Worm (Caenorhabditis elegans): ENCODE results near the gene tig-2.
"Not testable (repeated sequence)": the region's sequence is repeated elsewhere in the genome, so short reads cannot be mapped to it uniquely, and the experiment has no call there.

Gene tig-2

DNA sequence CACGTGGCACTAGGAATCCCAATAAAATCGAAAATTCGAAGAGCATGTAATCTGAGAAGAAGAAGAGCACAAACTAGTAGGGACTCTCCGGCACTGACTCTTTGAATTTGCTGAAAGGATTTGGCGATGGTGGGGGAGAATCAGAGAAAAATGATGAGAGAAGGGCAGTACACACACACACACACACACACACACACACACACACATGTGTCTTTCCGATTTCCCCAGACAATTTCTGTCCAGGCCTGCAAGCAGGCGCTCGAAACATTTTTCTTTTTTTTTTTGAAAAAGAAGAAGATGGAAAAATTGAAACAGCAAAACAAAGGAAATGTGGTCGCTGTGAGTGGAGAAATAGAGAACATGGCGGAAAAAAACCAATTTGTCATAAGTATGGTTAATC is at the start of gene tig-2:
Gene tig-2, minus strand, starts transcription at position 87 of the 400 bp plus-strand sequence.
- no peak for TF ChIP-seq T22C8.4 (GFP tag; IDR thresholded peaks at IDR 0.05)
- no peak for TF ChIP-seq flt-1 (GFP tag; IDR thresholded peaks at IDR 0.05)
- TF ChIP-seq ztf-29 (GFP tag; IDR thresholded peaks at IDR 0.05): no peak
- no peak for TF ChIP-seq tab-1 (GFP tag; IDR thresholded peaks at IDR 0.05)
- no peak for TF ChIP-seq med-1 (GFP tag; optimal IDR thresholded peaks at IDR 0.05; ENCODE audit: insufficient read depth)
- no peak for TF ChIP-seq ztf-23 (GFP tag; IDR thresholded peaks at IDR 0.05)
- TF ChIP-seq ref-1 (GFP tag; conservative IDR thresholded peaks at IDR 0.05): no peak
- TF ChIP-seq klf-2 (GFP tag; conservative IDR thresholded peaks at IDR 0.05): no peak
- TF ChIP-seq cog-1 (tag; optimal IDR thresholded peaks at IDR 0.05): no peak

DNA sequence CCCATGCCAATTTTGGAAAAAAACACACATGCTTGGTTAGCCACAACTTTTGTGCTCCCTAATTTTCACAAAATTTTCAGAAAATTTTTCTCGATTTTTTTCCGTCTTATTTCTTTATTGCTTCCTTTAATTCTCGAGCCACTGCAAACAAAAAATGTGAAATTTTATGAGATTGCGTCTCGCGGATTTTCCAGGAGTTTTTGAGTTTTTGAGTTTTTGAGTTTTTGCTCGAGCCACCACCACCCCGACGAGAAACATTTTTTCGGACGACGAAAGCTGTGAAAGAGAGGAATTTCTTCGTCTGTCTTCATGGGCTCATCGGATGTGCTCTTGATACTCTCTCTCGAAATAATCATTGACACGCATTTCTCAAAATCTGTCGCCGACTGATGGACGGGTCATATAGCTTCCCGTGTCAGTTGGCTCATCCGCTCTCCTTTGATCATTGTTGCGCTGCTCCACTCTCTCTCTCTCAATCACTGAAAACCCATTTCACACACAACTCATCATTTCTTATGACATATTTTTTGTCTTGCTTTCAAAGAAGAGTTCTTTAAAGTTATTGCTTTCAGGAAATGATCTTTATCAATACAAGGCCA is 47.5 kb upstream of the tig-2 start, which contains the start of gene C18G1.1:
Gene C18G1.1, plus strand, starts transcription at position 573 of the 599 bp plus-strand sequence.
- TF ChIP-seq klf-2 (GFP tag; conservative IDR thresholded peaks at IDR 0.05) (no peak), T22C8.4 (GFP tag; IDR thresholded peaks at IDR 0.05) (no peak), tab-1 (GFP tag; IDR thresholded peaks at IDR 0.05) (no peak), ztf-23 (GFP tag; IDR thresholded peaks at IDR 0.05) (no peak), med-1 (GFP tag; optimal IDR thresholded peaks at IDR 0.05; ENCODE audit: insufficient read depth) (no peak), cog-1 (tag; optimal IDR thresholded peaks at IDR 0.05) (no peak), ref-1 (GFP tag; conservative IDR thresholded peaks at IDR 0.05) (no peak), flt-1 (GFP tag; IDR thresholded peaks at IDR 0.05) (no peak)

DNA sequence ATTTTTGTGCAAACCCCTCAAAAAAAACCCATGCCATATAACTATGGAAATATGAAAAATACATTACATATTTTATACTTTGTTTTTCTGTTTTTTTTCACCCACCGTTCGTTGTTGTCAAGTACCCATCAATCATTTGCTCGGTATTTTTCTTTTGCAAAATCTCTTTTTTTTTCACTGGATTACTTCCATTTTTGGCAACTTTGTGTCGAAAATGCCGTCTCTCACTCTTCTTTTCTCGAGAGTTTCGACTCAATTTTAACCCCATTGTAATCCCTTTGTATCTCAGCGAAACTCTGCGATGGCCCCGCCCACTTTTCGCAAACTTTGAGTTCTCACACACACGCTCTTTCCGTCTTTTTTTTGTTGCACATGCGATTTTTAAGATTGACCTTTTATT is 45.2 kb upstream of the tig-2 start:
- no peak for TF ChIP-seq tab-1 (GFP tag; IDR thresholded peaks at IDR 0.05)
- no peak for TF ChIP-seq ztf-23 (GFP tag; IDR thresholded peaks at IDR 0.05)
- no peak for TF ChIP-seq cog-1 (tag; optimal IDR thresholded peaks at IDR 0.05)
- TF ChIP-seq ref-1 (GFP tag; conservative IDR thresholded peaks at IDR 0.05): no peak
- no peak for TF ChIP-seq med-1 (GFP tag; optimal IDR thresholded peaks at IDR 0.05; ENCODE audit: insufficient read depth)
- TF ChIP-seq ztf-29 (GFP tag; IDR thresholded peaks at IDR 0.05): no peak
- no peak for TF ChIP-seq T22C8.4 (GFP tag; IDR thresholded peaks at IDR 0.05)
- TF ChIP-seq klf-2 (GFP tag; conservative IDR thresholded peaks at IDR 0.05): no peak
- TF ChIP-seq flt-1 (GFP tag; IDR thresholded peaks at IDR 0.05): no peak

DNA sequence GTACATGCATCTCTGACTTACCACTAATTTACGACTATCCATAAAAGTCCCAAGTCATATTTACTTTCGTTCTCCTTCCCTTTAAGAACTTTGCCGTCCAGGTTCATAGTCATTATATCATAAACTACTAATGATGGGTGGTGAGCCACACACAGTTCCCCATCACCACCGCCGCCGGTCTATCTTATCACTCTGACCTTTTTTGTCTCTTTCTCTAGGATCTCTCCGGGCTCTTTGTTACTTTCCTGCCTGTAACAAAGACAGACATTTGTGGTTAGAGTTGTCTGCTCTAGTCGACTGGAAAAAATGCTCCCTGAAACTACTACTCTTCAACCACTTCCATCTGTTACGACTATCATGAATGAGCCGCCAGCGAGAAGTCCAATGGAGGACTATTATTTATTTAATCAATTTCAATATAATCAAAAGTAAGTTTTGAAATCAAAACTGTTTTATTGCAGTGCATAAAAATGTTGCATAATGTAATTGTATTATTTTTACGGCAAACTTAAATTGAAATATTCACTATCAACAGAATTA is 40.5 kb upstream of the tig-2 start, which contains the start of gene elt-7:
Gene elt-7, plus strand, starts transcription at position 263 of the 540 bp plus-strand sequence.
- TF ChIP-seq ref-1 (GFP tag; conservative IDR thresholded peaks at IDR 0.05) (no peak), T22C8.4 (GFP tag; IDR thresholded peaks at IDR 0.05) (no peak), klf-2 (GFP tag; conservative IDR thresholded peaks at IDR 0.05) (no peak), flt-1 (GFP tag; IDR thresholded peaks at IDR 0.05) (no peak), ztf-29 (GFP tag; IDR thresholded peaks at IDR 0.05) (no peak), ztf-23 (GFP tag; IDR thresholded peaks at IDR 0.05) (no peak), cog-1 (tag; optimal IDR thresholded peaks at IDR 0.05) (no peak), med-1 (GFP tag; optimal IDR thresholded peaks at IDR 0.05; ENCODE audit: insufficient read depth) (no peak)

DNA sequence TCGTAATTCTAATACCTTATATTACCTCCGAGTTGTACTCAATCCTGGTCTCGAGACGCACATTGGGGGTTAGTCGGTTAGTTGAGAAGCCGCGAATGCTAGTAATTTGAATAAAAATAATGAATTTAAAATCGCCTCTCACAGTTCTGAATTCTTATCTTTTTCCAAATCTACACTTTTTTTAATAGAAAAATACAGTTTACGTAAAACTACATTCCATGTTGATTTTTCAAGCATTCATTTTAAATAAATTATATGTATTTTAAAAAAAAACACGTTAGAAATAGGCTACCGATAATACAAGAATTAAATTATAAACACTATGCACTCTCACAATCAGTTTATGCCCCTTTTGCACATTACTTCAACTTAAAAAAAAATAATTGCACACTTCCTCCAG is 39.7 kb upstream of the tig-2 start, which contains the start of gene C18G1.9:
Gene C18G1.9, minus strand, starts transcription at position 101 of the 400 bp plus-strand sequence.
- TF ChIP-seq klf-2 (GFP tag; conservative IDR thresholded peaks at IDR 0.05): no peak
- TF ChIP-seq ztf-29 (GFP tag; IDR thresholded peaks at IDR 0.05): no peak
- TF ChIP-seq tab-1 (GFP tag; IDR thresholded peaks at IDR 0.05): no peak
- TF ChIP-seq T22C8.4 (GFP tag; IDR thresholded peaks at IDR 0.05): no peak
- no peak for TF ChIP-seq med-1 (GFP tag; optimal IDR thresholded peaks at IDR 0.05; ENCODE audit: insufficient read depth)
- TF ChIP-seq flt-1 (GFP tag; IDR thresholded peaks at IDR 0.05): no peak
- TF ChIP-seq cog-1 (tag; optimal IDR thresholded peaks at IDR 0.05): no peak
- TF ChIP-seq ztf-23 (GFP tag; IDR thresholded peaks at IDR 0.05): no peak
- no peak for TF ChIP-seq ref-1 (GFP tag; conservative IDR thresholded peaks at IDR 0.05)

DNA sequence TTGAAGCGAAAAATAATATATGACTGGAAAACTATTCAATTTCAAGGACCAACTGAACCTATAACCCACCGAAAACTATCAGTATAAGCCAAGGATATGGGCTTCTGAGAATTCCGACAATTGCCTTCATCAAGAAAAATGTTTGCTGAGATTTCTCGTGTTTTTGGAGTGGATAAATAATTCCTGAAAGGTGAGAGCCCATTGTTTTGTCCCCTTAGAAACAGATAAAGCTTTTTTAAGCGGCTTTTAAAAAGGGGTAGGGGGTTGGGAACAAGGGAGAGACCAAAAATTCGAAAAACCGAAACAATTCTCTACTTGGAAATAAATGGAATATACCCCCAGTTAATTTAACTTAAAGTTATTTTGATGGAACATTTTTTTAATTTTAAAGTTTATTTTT is 36.5 kb upstream of the tig-2 start, which contains the start of gene C18G1.8:
Gene C18G1.8, minus strand, starts transcription at position 101 of the 400 bp plus-strand sequence.
- TF ChIP-seq ztf-23 (GFP tag; IDR thresholded peaks at IDR 0.05) (no peak), tab-1 (GFP tag; IDR thresholded peaks at IDR 0.05) (no peak), flt-1 (GFP tag; IDR thresholded peaks at IDR 0.05) (no peak), cog-1 (tag; optimal IDR thresholded peaks at IDR 0.05) (no peak), klf-2 (GFP tag; conservative IDR thresholded peaks at IDR 0.05) (no peak), T22C8.4 (GFP tag; IDR thresholded peaks at IDR 0.05) (no peak), ref-1 (GFP tag; conservative IDR thresholded peaks at IDR 0.05) (no peak), med-1 (GFP tag; optimal IDR thresholded peaks at IDR 0.05; ENCODE audit: insufficient read depth) (no peak), ztf-29 (GFP tag; IDR thresholded peaks at IDR 0.05) (no peak)

DNA sequence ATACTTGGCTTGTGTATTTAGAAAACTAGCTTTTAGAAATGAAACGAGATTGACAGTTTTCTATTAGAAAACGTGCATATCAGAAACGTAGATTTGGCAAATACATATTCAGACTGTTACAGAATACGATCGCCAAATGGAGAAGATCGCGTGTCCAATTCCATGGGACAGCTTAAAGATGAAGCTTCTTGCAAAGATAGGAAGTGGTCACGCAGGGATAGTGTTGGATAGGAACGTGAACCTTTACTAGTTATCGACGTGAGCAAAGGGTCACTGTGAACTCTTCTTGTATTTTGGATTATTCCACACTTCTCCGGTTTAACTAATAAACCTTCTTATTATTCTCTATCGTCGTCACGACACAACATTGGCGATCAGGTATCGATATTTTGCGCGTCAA is 30.7 kb upstream of the tig-2 start, which contains the start of gene bgnt-1.4:
Gene bgnt-1.4, plus strand, starts transcription at position 301 of the 400 bp plus-strand sequence.
- TF ChIP-seq med-1 (GFP tag; optimal IDR thresholded peaks at IDR 0.05; ENCODE audit: insufficient read depth); flt-1 (GFP tag; IDR thresholded peaks at IDR 0.05); ztf-29 (GFP tag; IDR thresholded peaks at IDR 0.05): not testable (repeated sequence)

DNA sequence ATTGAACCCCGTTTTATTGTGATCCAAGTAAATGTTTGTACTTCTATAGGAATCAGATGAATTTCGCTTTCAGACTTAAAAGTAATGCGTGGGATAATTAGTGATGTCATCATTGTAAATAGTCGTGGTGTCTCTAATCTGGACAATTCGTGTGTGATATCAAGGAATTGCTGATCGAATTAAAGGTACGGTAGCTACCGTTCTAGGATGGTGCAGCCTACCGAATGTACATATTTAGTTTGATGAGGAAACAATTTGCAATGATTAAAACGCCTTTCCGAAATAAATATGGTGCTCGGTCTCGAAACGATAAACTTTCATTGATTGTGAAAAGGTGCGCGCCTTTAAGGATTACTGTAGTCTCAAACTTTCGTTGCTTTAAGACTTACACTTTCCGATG is 28.6 kb upstream of the tig-2 start:
- TF ChIP-seq ref-1 (GFP tag; conservative IDR thresholded peaks at IDR 0.05): no peak
- no peak for TF ChIP-seq flt-1 (GFP tag; IDR thresholded peaks at IDR 0.05)
- no peak for TF ChIP-seq cog-1 (tag; optimal IDR thresholded peaks at IDR 0.05)
- no peak for TF ChIP-seq ztf-29 (GFP tag; IDR thresholded peaks at IDR 0.05)
- TF ChIP-seq ztf-23 (GFP tag; IDR thresholded peaks at IDR 0.05): no peak
- TF ChIP-seq med-1 (GFP tag; optimal IDR thresholded peaks at IDR 0.05; ENCODE audit: insufficient read depth): no peak
- no peak for TF ChIP-seq tab-1 (GFP tag; IDR thresholded peaks at IDR 0.05)
- TF ChIP-seq T22C8.4 (GFP tag; IDR thresholded peaks at IDR 0.05): no peak
- no peak for TF ChIP-seq klf-2 (GFP tag; conservative IDR thresholded peaks at IDR 0.05)

DNA sequence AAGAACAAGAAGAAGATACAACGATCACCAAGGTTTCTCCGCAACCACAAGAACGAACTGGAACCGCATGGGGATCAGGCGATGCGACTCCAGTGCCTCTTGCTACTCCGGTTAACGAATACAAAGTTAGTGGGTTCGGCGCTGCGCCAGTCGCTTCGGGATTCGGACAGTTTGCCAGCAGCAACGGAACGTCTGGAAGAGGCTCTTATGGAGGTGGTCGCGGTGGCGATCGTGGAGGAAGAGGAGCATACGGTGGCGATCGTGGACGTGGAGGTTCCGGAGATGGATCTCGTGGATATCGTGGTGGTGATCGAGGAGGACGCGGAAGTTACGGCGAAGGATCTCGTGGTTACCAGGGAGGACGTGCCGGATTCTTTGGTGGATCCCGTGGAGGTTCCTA is 28.1 kb upstream of the tig-2 start:
- no peak for TF ChIP-seq ref-1 (GFP tag; conservative IDR thresholded peaks at IDR 0.05)
- TF ChIP-seq klf-2 (GFP tag; conservative IDR thresholded peaks at IDR 0.05): no peak
- no peak for TF ChIP-seq ztf-23 (GFP tag; IDR thresholded peaks at IDR 0.05)
- no peak for TF ChIP-seq T22C8.4 (GFP tag; IDR thresholded peaks at IDR 0.05)
- no peak for TF ChIP-seq flt-1 (GFP tag; IDR thresholded peaks at IDR 0.05)
- no peak for TF ChIP-seq ztf-29 (GFP tag; IDR thresholded peaks at IDR 0.05)

All from whole organism, midembryonic.